Fruit fly (Drosophila melanogaster): ENCODE data around the gene orb2.

The orb2 gene

DNA sequence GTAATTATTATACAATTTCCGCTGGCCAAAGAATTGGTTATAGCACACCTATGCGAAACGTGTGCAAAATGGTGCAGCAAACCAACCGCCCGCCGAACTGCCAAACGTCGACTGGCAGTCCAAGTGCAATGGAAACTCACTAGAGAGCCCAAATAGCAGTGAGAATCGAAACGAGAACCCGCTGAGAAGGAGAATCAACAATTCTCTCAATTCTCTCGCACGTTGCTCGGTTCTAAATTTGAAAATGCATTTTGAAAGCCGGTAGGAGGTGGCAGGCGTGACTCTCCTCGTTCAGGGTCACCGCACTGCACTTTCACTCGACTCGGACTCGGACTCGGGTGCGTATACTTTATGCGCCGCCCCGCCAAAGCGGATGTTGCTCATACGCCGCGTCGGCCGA lies 25.5 kb upstream of the orb2 start, which contains the start of gene CG5644:
TSS of gene CG5644 (minus strand) at position 101 of the 400 bp plus-strand sequence.
- TF ChIP-seq CG13204 (GFP tag; optimal IDR thresholded peaks at IDR 0.05) = no peak
- TF ChIP-seq Pif1B (GFP tag; optimal IDR thresholded peaks at IDR 0.05) = no peak
- no peak for TF ChIP-seq CG8159 (tag; optimal IDR thresholded peaks at IDR 0.05)
- no peak for TF ChIP-seq CG9948 (tag; optimal IDR thresholded peaks at IDR 0.05)
- no peak for TF ChIP-seq fd96Ca (GFP tag; IDR thresholded peaks at IDR 0.05)
- no peak for TF ChIP-seq CG15710 (tag; optimal IDR thresholded peaks at IDR 0.05)
- no peak for TF ChIP-seq EcR (GFP tag; optimal IDR thresholded peaks at IDR 0.05)
- no peak for TF ChIP-seq D1 (tag; optimal IDR thresholded peaks at IDR 0.05)
- no peak for TF ChIP-seq CG17806 (tag; optimal IDR thresholded peaks at IDR 0.05)
- no peak for TF ChIP-seq CG8301 (tag; optimal IDR thresholded peaks at IDR 0.05)
- TF ChIP-seq CG4496 (GFP tag; IDR thresholded peaks at IDR 0.05) = no peak
- no peak for TF ChIP-seq CG34367 (tag; optimal IDR thresholded peaks at IDR 0.05)
- no peak for TF ChIP-seq rn (GFP tag; IDR thresholded peaks at IDR 0.05)
- TF ChIP-seq Snoo (tag; optimal IDR thresholded peaks at IDR 0.05) = no peak

DNA sequence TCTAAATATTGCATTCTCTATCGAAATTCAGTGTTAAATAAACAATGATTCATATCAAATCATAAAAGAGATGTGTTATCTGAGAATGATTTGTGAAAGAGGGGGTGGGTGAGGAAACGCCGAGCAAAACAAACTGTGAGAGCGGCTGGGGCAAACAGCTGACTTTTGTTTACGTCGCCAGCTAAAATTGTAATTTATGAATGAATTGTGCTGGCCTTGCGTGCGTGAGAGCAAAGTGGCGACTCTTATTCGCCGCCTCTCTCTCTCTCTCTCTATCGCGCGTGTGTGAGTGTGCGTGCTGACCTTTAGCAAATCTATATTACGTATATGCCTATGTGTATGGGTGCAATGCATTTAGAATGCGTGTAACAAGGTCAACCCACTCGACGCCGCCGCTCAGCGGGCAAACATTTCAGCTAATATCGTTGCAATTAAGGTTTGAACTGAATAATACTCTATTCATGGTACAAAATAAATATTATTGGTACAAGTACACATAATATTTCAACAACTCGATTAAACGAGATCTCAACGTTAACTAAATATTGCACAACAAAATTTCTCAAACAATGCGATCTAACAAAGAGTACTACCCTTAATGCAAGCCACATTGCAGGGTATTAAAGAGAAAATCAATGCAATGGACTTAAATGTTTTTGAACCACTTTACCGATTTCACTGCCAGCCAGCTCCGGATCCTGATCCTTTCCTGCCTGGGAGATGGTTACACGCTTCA lies 24.6 kb upstream of the orb2 start:
- TF ChIP-seq CG9948 (tag; optimal IDR thresholded peaks at IDR 0.05) = peak; percentile 8
- TF ChIP-seq CG15710 (tag; optimal IDR thresholded peaks at IDR 0.05) = no peak
- TF ChIP-seq Pif1B (GFP tag; optimal IDR thresholded peaks at IDR 0.05) = no peak
- TF ChIP-seq CG34367 (tag; optimal IDR thresholded peaks at IDR 0.05) = no peak
- no peak for TF ChIP-seq CG8159 (tag; optimal IDR thresholded peaks at IDR 0.05)
- peak; percentile 83; the same call in 2 of the 3 replicates for TF ChIP-seq CG4496 (GFP tag; IDR thresholded peaks at IDR 0.05)
- no peak for TF ChIP-seq rn (GFP tag; IDR thresholded peaks at IDR 0.05)
- peak; percentile 3 for TF ChIP-seq CG8301 (tag; optimal IDR thresholded peaks at IDR 0.05)
- TF ChIP-seq EcR (GFP tag; optimal IDR thresholded peaks at IDR 0.05) = peak; percentile 70
- TF ChIP-seq CG12605 (GFP tag; IDR thresholded peaks at IDR 0.05) = peak; percentile 40
- TF ChIP-seq fd96Ca (GFP tag; IDR thresholded peaks at IDR 0.05) = peak; percentile 73; the same call in 2 of the 3 replicates
- peak; percentile 47; the same call in 1 of the 2 replicates for TF ChIP-seq CG10348 (GFP tag; IDR thresholded peaks at IDR 0.05)
- peak; percentile 84 for TF ChIP-seq CG32121 (GFP tag; IDR thresholded peaks at IDR 0.05)
- TF ChIP-seq Ets98B (GFP tag; IDR thresholded peaks at IDR 0.05) = peak; percentile 74

DNA sequence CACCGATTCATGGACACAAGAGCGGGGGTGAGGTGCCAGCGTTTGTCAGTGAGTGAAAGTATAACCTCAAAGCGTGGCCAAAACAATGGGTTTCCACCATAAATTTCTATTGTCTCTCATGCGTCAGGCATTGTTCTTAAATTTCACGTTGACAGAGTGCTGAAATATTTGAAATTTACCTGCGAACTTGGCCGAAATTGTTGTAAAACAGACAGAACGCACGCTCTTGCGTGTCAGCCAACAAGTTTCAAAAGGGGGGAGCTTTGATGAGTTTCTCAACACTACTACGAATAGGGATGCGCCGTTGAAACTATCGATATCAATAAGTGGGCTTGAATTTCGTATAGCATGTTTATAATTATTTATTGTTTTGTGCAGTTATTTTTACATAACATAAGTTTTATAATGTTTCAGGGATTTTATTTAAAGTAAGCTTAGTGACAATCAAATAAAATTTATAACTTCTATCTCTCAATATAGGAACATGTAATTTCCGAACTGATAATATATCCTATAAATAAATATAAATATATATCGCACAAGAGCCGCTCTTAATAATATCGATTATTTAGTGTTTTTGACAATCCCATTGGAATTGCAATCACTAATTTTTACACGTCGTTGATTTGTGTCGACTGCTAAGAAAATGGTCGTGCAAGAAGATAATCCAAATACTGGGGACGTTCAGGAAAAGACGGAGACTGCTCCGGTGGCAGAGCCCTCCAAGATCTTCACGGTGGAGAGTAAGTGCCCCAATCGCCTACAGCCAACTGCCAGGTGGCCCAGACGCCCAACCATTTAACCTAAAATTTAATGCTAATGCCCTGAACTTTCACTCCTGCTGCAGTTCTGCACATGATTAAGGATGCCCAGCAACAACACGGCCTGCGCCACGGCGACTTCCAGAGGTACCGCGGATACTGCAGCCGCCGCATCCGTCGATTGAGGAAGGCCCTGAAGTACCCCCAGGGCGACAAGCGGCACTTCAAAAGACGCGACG lies 20.5 kb upstream of the orb2 start, which contains the start of the genes pix and Srp68:
TSS of gene pix (minus strand) at position 288 of the 1,000 bp plus-strand sequence.
TSS of gene Srp68 (plus strand) at position 569 of the 1,000 bp plus-strand sequence.
- TF ChIP-seq CG8301 (tag; optimal IDR thresholded peaks at IDR 0.05) (no peak), CG8159 (tag; optimal IDR thresholded peaks at IDR 0.05) (peak; percentile 63), Ets98B (GFP tag; IDR thresholded peaks at IDR 0.05) (no peak), Pif1A (GFP tag; optimal IDR thresholded peaks at IDR 0.05) (no peak), gl (tag; optimal IDR thresholded peaks at IDR 0.05) (no peak), rn (GFP tag; IDR thresholded peaks at IDR 0.05) (no peak), CG12605 (GFP tag; IDR thresholded peaks at IDR 0.05) (0 out of 2 replicates have a peak, but pooled peaks have one; percentile 25), EcR (GFP tag; optimal IDR thresholded peaks at IDR 0.05) (no peak), CG14655 (GFP tag; optimal IDR thresholded peaks at IDR 0.05) (no peak), CG9948 (tag; optimal IDR thresholded peaks at IDR 0.05) (peak; percentile 47), CG15710 (tag; optimal IDR thresholded peaks at IDR 0.05) (peak; percentile 65), CG4496 (GFP tag; IDR thresholded peaks at IDR 0.05) (no peak), CG34367 (tag; optimal IDR thresholded peaks at IDR 0.05) (no peak), CG13204 (GFP tag; optimal IDR thresholded peaks at IDR 0.05) (no peak), CG32121 (GFP tag; IDR thresholded peaks at IDR 0.05) (peak; percentile 30; the same call in 1 of the 2 replicates), CG17806 (tag; optimal IDR thresholded peaks at IDR 0.05) (peak; percentile 24), fd96Ca (GFP tag; IDR thresholded peaks at IDR 0.05) (peak; percentile 59; the same call in 1 of the 3 replicates), CG10348 (GFP tag; IDR thresholded peaks at IDR 0.05) (no peak), D1 (tag; optimal IDR thresholded peaks at IDR 0.05) (no peak), Pif1B (GFP tag; optimal IDR thresholded peaks at IDR 0.05) (no peak), Snoo (tag; optimal IDR thresholded peaks at IDR 0.05) (peak; percentile 34)

DNA sequence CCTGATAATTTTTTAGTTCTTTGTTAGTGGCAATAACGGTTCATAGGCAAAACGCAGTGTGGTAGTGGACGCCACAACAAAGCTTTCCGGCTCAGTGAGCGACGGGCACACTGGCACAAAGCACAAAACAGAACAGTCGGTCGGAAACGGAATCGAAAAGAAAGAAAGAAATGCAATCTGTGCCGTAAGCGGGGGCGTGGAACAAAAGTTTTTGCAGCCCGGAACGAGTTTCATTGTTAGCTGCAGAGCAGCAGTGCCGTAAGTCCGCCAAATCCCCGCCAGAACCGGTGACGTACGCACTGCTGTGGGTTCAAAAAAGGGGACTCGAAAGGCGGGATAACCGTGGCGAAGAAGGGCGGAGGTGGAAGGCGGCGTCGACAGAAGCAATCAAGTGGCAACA lies 14.2 kb upstream of the orb2 start, which contains the start of gene CG5026:
TSS of gene CG5026 (plus strand) at position 92 of the 400 bp plus-strand sequence.
- no peak for TF ChIP-seq Ets98B (GFP tag; IDR thresholded peaks at IDR 0.05)
- no peak for TF ChIP-seq fd96Ca (GFP tag; IDR thresholded peaks at IDR 0.05)
- TF ChIP-seq CG34367 (tag; optimal IDR thresholded peaks at IDR 0.05) = no peak
- peak; percentile 2 for TF ChIP-seq EcR (GFP tag; optimal IDR thresholded peaks at IDR 0.05)
- TF ChIP-seq Pif1A (GFP tag; optimal IDR thresholded peaks at IDR 0.05) = no peak
- TF ChIP-seq CG15710 (tag; optimal IDR thresholded peaks at IDR 0.05) = no peak
- no peak for TF ChIP-seq CG17806 (tag; optimal IDR thresholded peaks at IDR 0.05)
- no peak for TF ChIP-seq CG8159 (tag; optimal IDR thresholded peaks at IDR 0.05)
